Worm (Caenorhabditis elegans): Measurements from ENCODE around the gene srsx-36.

srsx-36 gene

DNA sequence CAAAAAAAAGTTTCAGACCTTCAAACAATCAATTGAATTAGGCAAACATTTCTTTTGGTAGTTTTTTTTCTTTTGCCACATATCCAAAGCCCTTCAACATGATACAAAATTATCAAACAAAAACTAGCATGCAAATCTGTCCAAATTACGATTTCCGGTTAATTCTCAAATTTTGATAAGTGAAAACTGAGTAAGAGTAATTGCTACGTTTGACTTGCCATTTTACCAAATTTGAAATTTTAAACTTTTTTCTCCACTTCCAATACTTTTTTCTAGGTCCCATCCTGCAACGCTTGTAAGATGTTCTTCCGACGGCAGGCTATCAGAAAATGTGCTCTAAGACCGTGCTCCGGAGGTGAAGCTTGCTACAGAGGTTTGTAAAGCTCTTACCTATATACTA, 13.4 kb downstream of the srsx-36 start, which contains the start of gene nhr-223:
nhr-223 (plus strand) TSS at position 301 of the 400 bp plus-strand sequence.
- no peak for TF ChIP-seq cog-1 (tag; optimal IDR thresholded peaks at IDR 0.05)
- no peak for TF ChIP-seq flt-1 (GFP tag; IDR thresholded peaks at IDR 0.05)
- no peak for TF ChIP-seq klf-2 (GFP tag; conservative IDR thresholded peaks at IDR 0.05)
- TF ChIP-seq T22C8.4 (GFP tag; IDR thresholded peaks at IDR 0.05) = no peak
- no peak for TF ChIP-seq ref-1 (GFP tag; conservative IDR thresholded peaks at IDR 0.05)
- no peak for TF ChIP-seq ztf-23 (GFP tag; IDR thresholded peaks at IDR 0.05)
- no peak for TF ChIP-seq med-1 (GFP tag; optimal IDR thresholded peaks at IDR 0.05; ENCODE audit: insufficient read depth)
- no peak for TF ChIP-seq tab-1 (GFP tag; IDR thresholded peaks at IDR 0.05)
- no peak for TF ChIP-seq ztf-29 (GFP tag; IDR thresholded peaks at IDR 0.05)

DNA sequence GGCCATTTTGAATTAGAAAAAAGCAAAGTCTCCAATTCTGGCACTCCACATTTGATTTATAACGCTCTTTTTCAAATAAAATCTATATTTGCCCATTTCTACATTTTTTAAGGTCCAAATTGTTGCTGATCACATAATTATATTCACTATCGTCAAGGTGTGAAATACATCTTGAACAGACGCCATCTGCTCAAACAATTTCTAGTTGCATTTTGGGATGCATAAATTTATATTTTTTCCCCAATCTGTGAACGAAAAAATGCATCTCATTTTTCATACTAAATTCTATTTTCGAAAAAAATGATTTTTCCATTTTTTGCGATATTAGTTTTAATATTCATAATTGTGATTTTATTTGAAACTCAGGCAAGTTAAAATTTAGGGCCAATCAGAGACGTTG, 16.2 kb downstream of the srsx-36 start, which contains the start of gene T26E4.7:
T26E4.7 (plus strand) TSS at position 301 of the 400 bp plus-strand sequence.
- TF ChIP-seq tab-1 (GFP tag; IDR thresholded peaks at IDR 0.05) = no peak
- TF ChIP-seq cog-1 (tag; optimal IDR thresholded peaks at IDR 0.05) = no peak
- no peak for TF ChIP-seq ztf-29 (GFP tag; IDR thresholded peaks at IDR 0.05)
- no peak for TF ChIP-seq med-1 (GFP tag; optimal IDR thresholded peaks at IDR 0.05; ENCODE audit: insufficient read depth)
- TF ChIP-seq klf-2 (GFP tag; conservative IDR thresholded peaks at IDR 0.05) = no peak
- TF ChIP-seq flt-1 (GFP tag; IDR thresholded peaks at IDR 0.05) = no peak
- no peak for TF ChIP-seq T22C8.4 (GFP tag; IDR thresholded peaks at IDR 0.05)
- TF ChIP-seq ztf-23 (GFP tag; IDR thresholded peaks at IDR 0.05) = no peak
- TF ChIP-seq ref-1 (GFP tag; conservative IDR thresholded peaks at IDR 0.05) = no peak

DNA sequence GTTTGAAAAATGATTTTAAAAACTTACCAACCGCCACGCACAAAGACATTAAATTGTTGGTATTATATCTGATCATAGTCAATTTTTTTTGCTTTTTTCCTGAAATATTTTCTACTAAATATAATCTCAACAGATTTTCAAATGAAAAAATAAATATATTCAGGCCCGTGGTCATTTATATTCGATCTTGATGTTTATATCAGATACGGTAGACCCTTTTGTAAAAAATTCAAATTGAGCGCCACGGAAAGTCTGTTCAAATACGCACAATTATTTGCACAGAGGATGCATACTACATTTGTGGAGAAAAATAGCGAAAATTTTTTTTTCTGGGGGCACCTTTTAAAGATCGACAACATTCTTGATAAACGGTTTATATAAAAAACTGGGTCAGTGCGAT, 17.0 kb downstream of the srsx-36 start, which contains the start of gene T26E4.4:
T26E4.4 (minus strand) TSS at position 101 of the 400 bp plus-strand sequence.
- TF ChIP-seq klf-2 (GFP tag; conservative IDR thresholded peaks at IDR 0.05) (no peak), ztf-23 (GFP tag; IDR thresholded peaks at IDR 0.05) (no peak), T22C8.4 (GFP tag; IDR thresholded peaks at IDR 0.05) (no peak), ref-1 (GFP tag; conservative IDR thresholded peaks at IDR 0.05) (no peak), flt-1 (GFP tag; IDR thresholded peaks at IDR 0.05) (no peak), med-1 (GFP tag; optimal IDR thresholded peaks at IDR 0.05; ENCODE audit: insufficient read depth) (no peak), cog-1 (tag; optimal IDR thresholded peaks at IDR 0.05) (no peak), ztf-29 (GFP tag; IDR thresholded peaks at IDR 0.05) (no peak), tab-1 (GFP tag; IDR thresholded peaks at IDR 0.05) (no peak)

DNA sequence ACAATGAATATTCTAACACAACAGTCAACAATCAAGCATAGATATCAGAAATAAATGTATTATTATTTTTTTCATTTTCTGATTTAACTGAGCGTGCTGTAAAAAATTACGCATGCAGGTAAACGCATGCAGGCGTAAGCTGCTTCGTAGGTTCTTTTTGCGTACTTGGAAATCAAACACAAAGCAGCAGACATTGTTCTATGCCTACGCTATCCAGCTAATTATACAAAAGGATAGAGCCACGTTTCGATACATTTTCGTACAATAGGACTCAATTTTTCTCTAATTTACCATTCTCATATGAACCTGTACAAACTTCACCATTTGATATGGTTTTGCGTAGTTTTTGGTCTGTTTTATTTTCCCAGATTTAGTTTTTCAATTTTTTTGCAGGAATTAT, 26.9 kb downstream of the srsx-36 start, which contains the start of gene T26E4.3:
T26E4.3 (plus strand) TSS at position 301 of the 400 bp plus-strand sequence.
- TF ChIP-seq ztf-29 (GFP tag; IDR thresholded peaks at IDR 0.05) (no peak), ref-1 (GFP tag; conservative IDR thresholded peaks at IDR 0.05) (no peak), tab-1 (GFP tag; IDR thresholded peaks at IDR 0.05) (no peak), med-1 (GFP tag; optimal IDR thresholded peaks at IDR 0.05; ENCODE audit: insufficient read depth) (no peak), T22C8.4 (GFP tag; IDR thresholded peaks at IDR 0.05) (no peak), cog-1 (tag; optimal IDR thresholded peaks at IDR 0.05) (no peak), klf-2 (GFP tag; conservative IDR thresholded peaks at IDR 0.05) (no peak), ztf-23 (GFP tag; IDR thresholded peaks at IDR 0.05) (no peak), flt-1 (GFP tag; IDR thresholded peaks at IDR 0.05) (no peak)

DNA sequence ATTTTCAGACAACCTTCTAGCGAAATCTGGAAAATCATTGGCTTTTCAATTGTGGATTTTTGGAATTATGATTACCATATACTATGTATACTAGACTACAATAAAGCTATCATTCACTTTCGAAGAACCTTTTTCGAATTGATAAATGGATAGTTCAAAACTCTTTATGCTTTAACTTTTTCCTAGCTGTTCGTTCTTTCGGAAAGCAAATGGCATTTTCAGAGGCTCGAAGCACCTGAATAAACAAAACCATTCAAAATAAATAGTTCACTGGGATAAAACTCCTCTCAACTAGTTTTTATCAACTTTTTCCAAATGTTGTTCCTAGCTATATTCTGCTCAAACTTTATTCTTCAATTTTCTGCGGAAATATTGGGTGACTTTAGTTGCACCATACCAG, 28.4 kb downstream of the srsx-36 start, which contains the start of gene T26E4.2:
T26E4.2 (plus strand) TSS at position 301 of the 400 bp plus-strand sequence.
- TF ChIP-seq med-1 (GFP tag; optimal IDR thresholded peaks at IDR 0.05; ENCODE audit: insufficient read depth) (no peak), cog-1 (tag; optimal IDR thresholded peaks at IDR 0.05) (no peak), ref-1 (GFP tag; conservative IDR thresholded peaks at IDR 0.05) (no peak), ztf-29 (GFP tag; IDR thresholded peaks at IDR 0.05) (no peak), flt-1 (GFP tag; IDR thresholded peaks at IDR 0.05) (no peak)

DNA sequence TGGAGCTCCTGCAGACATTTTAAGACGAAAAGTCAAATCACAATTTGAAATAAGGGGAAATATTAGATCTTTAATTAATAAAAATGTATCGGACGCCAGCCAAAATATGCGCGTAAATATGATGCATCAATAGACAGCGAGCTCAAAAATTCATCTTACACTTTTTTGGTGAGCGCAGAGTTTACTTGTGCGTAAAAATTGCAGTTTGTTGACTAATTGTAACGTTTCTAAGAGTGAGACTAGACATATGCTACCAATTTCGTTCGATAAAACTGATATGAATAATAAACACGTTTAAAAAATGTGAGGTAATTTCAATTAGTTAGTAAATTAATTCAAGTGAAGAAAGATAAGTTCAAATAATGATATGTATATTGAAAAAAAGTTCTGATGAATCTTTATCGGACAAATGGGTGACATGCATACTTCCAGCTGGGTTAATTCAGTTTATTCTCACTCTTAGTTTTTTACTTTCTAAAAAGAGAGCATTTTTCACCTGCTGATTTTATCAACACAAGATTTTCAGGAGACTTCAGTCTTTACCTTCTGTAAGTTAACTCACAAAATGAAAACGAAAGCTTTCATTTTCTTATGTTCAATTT, 30.2 kb downstream of the srsx-36 start, which contains the start of the genes nhr-285 and irld-52:
nhr-285 (minus strand) TSS at position 101 of the 602 bp plus-strand sequence.
irld-52 (plus strand) TSS at position 552 of the 602 bp plus-strand sequence.
- TF ChIP-seq cog-1 (tag; optimal IDR thresholded peaks at IDR 0.05) = no peak
- TF ChIP-seq ref-1 (GFP tag; conservative IDR thresholded peaks at IDR 0.05) = no peak

DNA sequence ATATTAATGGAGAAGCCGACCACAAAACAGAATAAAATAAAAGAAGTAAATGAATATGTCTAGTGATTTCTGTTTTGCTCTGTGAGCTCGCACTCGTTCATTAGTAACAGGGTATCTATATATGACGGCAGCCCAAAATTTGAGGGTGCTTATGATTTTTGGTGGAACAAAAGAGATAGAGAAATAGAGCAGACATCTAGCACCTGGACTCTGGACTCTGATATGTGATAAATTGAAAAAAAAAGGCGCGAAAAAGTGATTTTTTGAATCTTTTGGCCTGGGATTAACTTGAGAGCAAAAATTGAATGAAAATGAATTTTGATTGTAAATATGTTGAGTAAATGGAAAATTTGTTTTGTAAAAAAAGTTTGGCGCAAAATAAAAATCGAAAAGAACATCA, 32.8 kb downstream of the srsx-36 start, which contains the start of gene nhr-283:
nhr-283 (minus strand) TSS at position 101 of the 400 bp plus-strand sequence.
- TF ChIP-seq klf-2 (GFP tag; conservative IDR thresholded peaks at IDR 0.05) (no peak), T22C8.4 (GFP tag; IDR thresholded peaks at IDR 0.05) (no peak), ztf-23 (GFP tag; IDR thresholded peaks at IDR 0.05) (no peak), cog-1 (tag; optimal IDR thresholded peaks at IDR 0.05) (no peak), tab-1 (GFP tag; IDR thresholded peaks at IDR 0.05) (no peak), med-1 (GFP tag; optimal IDR thresholded peaks at IDR 0.05; ENCODE audit: insufficient read depth) (no peak), ztf-29 (GFP tag; IDR thresholded peaks at IDR 0.05) (no peak)

DNA sequence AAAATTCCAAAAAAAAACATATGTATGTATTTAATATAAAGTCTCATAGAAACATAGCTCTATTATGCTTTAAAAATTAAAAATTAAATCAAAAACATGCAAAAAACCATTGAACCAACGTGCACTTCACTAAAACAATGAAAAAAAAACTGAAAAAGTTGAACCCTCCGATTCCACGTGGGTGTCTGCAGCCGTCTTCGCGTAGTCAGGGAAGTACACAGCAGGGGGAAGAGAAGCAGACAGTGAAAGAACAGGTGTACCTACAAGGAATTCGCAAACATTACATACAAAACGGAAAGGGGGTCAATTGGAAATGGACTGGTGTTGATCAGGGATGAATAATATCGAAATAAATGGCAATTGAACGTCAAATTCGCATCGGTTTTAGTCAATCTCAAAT, 35.5 kb downstream of the srsx-36 start:
- TF ChIP-seq ztf-23 (GFP tag; IDR thresholded peaks at IDR 0.05) = no peak
- no peak for TF ChIP-seq ref-1 (GFP tag; conservative IDR thresholded peaks at IDR 0.05)
- TF ChIP-seq tab-1 (GFP tag; IDR thresholded peaks at IDR 0.05) = no peak
- no peak for TF ChIP-seq med-1 (GFP tag; optimal IDR thresholded peaks at IDR 0.05; ENCODE audit: insufficient read depth)
- no peak for TF ChIP-seq flt-1 (GFP tag; IDR thresholded peaks at IDR 0.05)

DNA sequence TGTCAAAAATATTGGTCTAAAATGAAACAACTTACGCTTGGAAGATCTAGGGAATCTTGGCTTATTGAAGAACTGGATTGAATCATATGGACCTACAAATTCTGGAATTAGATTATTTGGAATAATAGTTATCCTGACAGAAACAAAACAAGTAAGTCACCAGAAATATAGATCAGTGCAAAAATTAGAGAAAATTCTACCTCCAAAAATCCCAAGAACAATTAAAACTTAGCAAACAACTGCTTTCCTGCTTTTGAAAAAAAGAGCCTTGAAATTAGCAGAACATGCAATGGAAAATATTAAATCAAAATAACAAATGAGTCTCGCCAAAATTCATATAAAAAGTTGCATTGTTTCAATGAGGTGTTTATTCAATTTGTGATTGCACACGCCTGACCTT, 36.3 kb downstream of the srsx-36 start, which contains the start of gene nhr-60:
nhr-60 (minus strand) TSS at position 101 of the 400 bp plus-strand sequence.
- TF ChIP-seq tab-1 (GFP tag; IDR thresholded peaks at IDR 0.05) = no peak
- TF ChIP-seq T22C8.4 (GFP tag; IDR thresholded peaks at IDR 0.05) = no peak
- no peak for TF ChIP-seq ref-1 (GFP tag; conservative IDR thresholded peaks at IDR 0.05)
- no peak for TF ChIP-seq ztf-23 (GFP tag; IDR thresholded peaks at IDR 0.05)
- TF ChIP-seq med-1 (GFP tag; optimal IDR thresholded peaks at IDR 0.05; ENCODE audit: insufficient read depth) = no peak
- no peak for TF ChIP-seq ztf-29 (GFP tag; IDR thresholded peaks at IDR 0.05)
- no peak for TF ChIP-seq cog-1 (tag; optimal IDR thresholded peaks at IDR 0.05)
- no peak for TF ChIP-seq klf-2 (GFP tag; conservative IDR thresholded peaks at IDR 0.05)
- TF ChIP-seq flt-1 (GFP tag; IDR thresholded peaks at IDR 0.05) = no peak

DNA sequence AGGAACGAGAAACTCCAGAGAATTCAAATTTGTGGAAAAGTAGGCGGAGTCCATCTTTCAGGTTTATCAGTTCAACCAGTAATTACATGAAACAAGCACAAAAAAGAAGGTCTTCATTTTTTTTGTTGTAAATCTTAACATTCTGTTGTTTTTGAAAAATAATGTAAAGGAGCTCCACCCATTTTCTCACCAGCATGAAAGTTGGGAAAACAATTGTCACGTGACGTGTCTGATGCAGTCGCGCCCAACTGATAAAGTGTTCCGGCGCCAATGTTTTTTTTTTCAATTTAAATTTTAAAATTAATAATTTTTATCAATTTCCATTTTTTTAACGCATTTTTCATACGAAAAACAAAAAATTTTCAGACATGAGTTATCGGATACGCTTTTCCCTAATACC, 40.4 kb downstream of the srsx-36 start, which contains the start of gene F57A10.4:
F57A10.4 (plus strand) TSS at position 367 of the 400 bp plus-strand sequence.
- no peak for TF ChIP-seq ztf-29 (GFP tag; IDR thresholded peaks at IDR 0.05)
- TF ChIP-seq tab-1 (GFP tag; IDR thresholded peaks at IDR 0.05) = no peak
- no peak for TF ChIP-seq med-1 (GFP tag; optimal IDR thresholded peaks at IDR 0.05; ENCODE audit: insufficient read depth)
- TF ChIP-seq ztf-23 (GFP tag; IDR thresholded peaks at IDR 0.05) = no peak
- TF ChIP-seq flt-1 (GFP tag; IDR thresholded peaks at IDR 0.05) = no peak
- no peak for TF ChIP-seq klf-2 (GFP tag; conservative IDR thresholded peaks at IDR 0.05)
- no peak for TF ChIP-seq cog-1 (tag; optimal IDR thresholded peaks at IDR 0.05)
- no peak for TF ChIP-seq T22C8.4 (GFP tag; IDR thresholded peaks at IDR 0.05)
- TF ChIP-seq ref-1 (GFP tag; conservative IDR thresholded peaks at IDR 0.05) = no peak

All from whole organism, midembryonic.